Fruit fly (Drosophila melanogaster): ENCODE data around the gene smid.

The smid gene

DNA sequence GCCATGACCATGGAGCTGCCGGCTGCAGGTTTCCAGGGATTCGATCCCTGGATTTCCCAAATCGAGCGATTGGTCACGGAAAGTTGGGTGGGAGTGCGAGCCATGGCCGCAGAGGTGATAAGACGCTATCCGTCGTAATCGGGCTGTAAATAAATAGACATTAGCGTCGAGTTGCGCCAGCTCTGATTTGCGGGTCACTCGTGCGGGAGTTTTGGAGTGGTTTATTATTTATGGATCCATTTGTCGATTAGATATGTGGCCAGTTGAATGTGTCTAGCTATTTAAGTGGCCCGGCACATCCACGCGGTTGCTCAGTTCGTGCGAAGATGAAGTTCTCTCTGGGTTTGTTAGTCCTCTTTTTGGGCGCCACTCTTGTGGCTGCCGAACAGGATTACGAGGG, 16.6 kb downstream of the smid start, which contains the start of gene CG8562:
CG8562 (plus strand) TSS at position 307 of the 400 bp plus-strand sequence.
- no peak for TF ChIP-seq CG9948 (tag; optimal IDR thresholded peaks at IDR 0.05)
- TF ChIP-seq Pif1A (GFP tag; optimal IDR thresholded peaks at IDR 0.05) = no peak

DNA sequence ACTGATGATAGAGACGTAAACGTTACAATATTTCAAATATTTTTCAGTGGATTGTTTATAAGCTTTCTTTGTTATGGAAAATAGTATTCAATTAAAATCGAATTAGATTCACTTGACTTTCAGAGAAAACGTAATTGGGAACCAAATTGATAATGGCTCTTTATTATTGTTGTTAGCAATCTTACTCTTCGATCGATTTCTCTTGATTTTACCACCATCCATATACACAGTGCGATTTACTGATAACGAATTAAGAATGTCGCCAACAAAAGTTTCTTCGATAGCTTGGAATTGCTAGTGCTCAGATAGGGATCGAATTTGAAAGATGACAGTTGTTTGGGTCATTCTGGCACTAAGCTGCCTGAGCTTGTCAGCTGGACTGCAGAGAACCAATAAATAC, 18.4 kb downstream of the smid start, which contains the start of gene CG18417:
CG18417 (plus strand) TSS at position 301 of the 400 bp plus-strand sequence.
- TF ChIP-seq CG32121 (GFP tag; IDR thresholded peaks at IDR 0.05) = no peak
- no peak for TF ChIP-seq CG17806 (tag; optimal IDR thresholded peaks at IDR 0.05)
- no peak for TF ChIP-seq fd96Ca (GFP tag; IDR thresholded peaks at IDR 0.05)
- TF ChIP-seq CG8301 (tag; optimal IDR thresholded peaks at IDR 0.05) = no peak
- TF ChIP-seq Pif1A (GFP tag; optimal IDR thresholded peaks at IDR 0.05) = no peak

DNA sequence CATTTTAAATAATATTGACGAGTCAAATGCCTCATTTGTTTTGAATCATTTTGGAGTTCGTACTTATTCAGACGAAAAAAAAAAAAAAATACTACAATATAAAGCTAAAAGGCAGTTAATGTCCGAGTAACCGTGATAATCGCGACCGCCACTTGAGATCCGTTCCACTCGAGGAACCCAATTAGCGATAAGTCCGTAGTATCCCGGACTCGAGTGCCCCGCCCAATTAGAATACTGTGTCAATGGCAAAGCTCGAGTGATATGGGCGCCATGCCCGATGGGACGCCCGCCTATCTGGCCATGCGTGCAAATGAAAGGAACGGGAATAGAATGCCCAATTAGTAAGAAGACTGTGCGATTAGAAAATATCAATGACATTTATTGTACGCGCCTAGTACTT, 20.6 kb downstream of the smid start:
- TF ChIP-seq gl (tag; optimal IDR thresholded peaks at IDR 0.05) (no peak), CG32121 (GFP tag; IDR thresholded peaks at IDR 0.05) (no peak), CG17806 (tag; optimal IDR thresholded peaks at IDR 0.05) (no peak), Pif1A (GFP tag; optimal IDR thresholded peaks at IDR 0.05) (no peak), Ets98B (GFP tag; IDR thresholded peaks at IDR 0.05) (no peak), Pif1B (GFP tag; optimal IDR thresholded peaks at IDR 0.05) (no peak), fd96Ca (GFP tag; IDR thresholded peaks at IDR 0.05) (no peak), CG12605 (GFP tag; IDR thresholded peaks at IDR 0.05) (no peak), CG34367 (tag; optimal IDR thresholded peaks at IDR 0.05) (no peak), CG14655 (GFP tag; optimal IDR thresholded peaks at IDR 0.05) (no peak), D1 (tag; optimal IDR thresholded peaks at IDR 0.05) (no peak), rn (GFP tag; IDR thresholded peaks at IDR 0.05) (no peak), CG9948 (tag; optimal IDR thresholded peaks at IDR 0.05) (no peak)

dm6 chr3L:7404081-7404480, 22.7 kb downstream of the smid start, which contains the start of gene CG8560:
Gene CG8560, minus strand, starts transcription at chr3L:7404181.
- TF ChIP-seq Pif1B (GFP tag; optimal IDR thresholded peaks at IDR 0.05) (no peak), CG15710 (tag; optimal IDR thresholded peaks at IDR 0.05) (no peak), Ets98B (GFP tag; IDR thresholded peaks at IDR 0.05) (no peak), EcR (GFP tag; optimal IDR thresholded peaks at IDR 0.05) (no peak), CG34367 (tag; optimal IDR thresholded peaks at IDR 0.05) (no peak), CG32121 (GFP tag; IDR thresholded peaks at IDR 0.05) (no peak), Snoo (tag; optimal IDR thresholded peaks at IDR 0.05) (no peak), CG12605 (GFP tag; IDR thresholded peaks at IDR 0.05) (no peak), CG9948 (tag; optimal IDR thresholded peaks at IDR 0.05) (no peak), CG10348 (GFP tag; IDR thresholded peaks at IDR 0.05) (no peak), CG17806 (tag; optimal IDR thresholded peaks at IDR 0.05) (no peak), CG13204 (GFP tag; optimal IDR thresholded peaks at IDR 0.05) (no peak), CG8159 (tag; optimal IDR thresholded peaks at IDR 0.05) (no peak), D1 (tag; optimal IDR thresholded peaks at IDR 0.05) (no peak)

dm6 chr3L:7422578-7422977, 41.2 kb downstream of the smid start:
- TF ChIP-seq CG17806 (tag; optimal IDR thresholded peaks at IDR 0.05) (no peak), fd96Ca (GFP tag; IDR thresholded peaks at IDR 0.05) (no peak), CG32121 (GFP tag; IDR thresholded peaks at IDR 0.05) (no peak), CG15710 (tag; optimal IDR thresholded peaks at IDR 0.05) (no peak), CG10348 (GFP tag; IDR thresholded peaks at IDR 0.05) (no peak), Pif1B (GFP tag; optimal IDR thresholded peaks at IDR 0.05) (no peak), EcR (GFP tag; optimal IDR thresholded peaks at IDR 0.05) (no peak), rn (GFP tag; IDR thresholded peaks at IDR 0.05) (no peak), CG34367 (tag; optimal IDR thresholded peaks at IDR 0.05) (no peak), CG12605 (GFP tag; IDR thresholded peaks at IDR 0.05) (no peak)

- TF ChIP-seq CG34367 (tag; optimal IDR thresholded peaks at IDR 0.05) (no peak), Snoo (tag; optimal IDR thresholded peaks at IDR 0.05) (no peak), fd96Ca (GFP tag; IDR thresholded peaks at IDR 0.05) (no peak), Ets98B (GFP tag; IDR thresholded peaks at IDR 0.05) (0 out of 2 replicates have a peak, but pooled peaks have one; percentile 37), rn (GFP tag; IDR thresholded peaks at IDR 0.05) (no peak), gl (tag; optimal IDR thresholded peaks at IDR 0.05) (no peak), CG4496 (GFP tag; IDR thresholded peaks at IDR 0.05) (peak; percentile 64; the same call in 1 of the 3 replicates), CG17806 (tag; optimal IDR thresholded peaks at IDR 0.05) (no peak), CG8301 (tag; optimal IDR thresholded peaks at IDR 0.05) (no peak)
Observed at dm6 chr3L:7423517-7423916, 42.1 kb downstream of the smid start, which contains the start of gene CG42458. Gene CG42458, plus strand, starts transcription at chr3L:7423827.

dm6 chr3L:7432265-7432664, 50.9 kb downstream of the smid start:
- TF ChIP-seq CG13204 (GFP tag; optimal IDR thresholded peaks at IDR 0.05) = no peak

- TF ChIP-seq D1 (tag; optimal IDR thresholded peaks at IDR 0.05) (no peak), CG14655 (GFP tag; optimal IDR thresholded peaks at IDR 0.05) (no peak), CG34367 (tag; optimal IDR thresholded peaks at IDR 0.05) (no peak), CG8301 (tag; optimal IDR thresholded peaks at IDR 0.05) (no peak), CG12605 (GFP tag; IDR thresholded peaks at IDR 0.05) (no peak), CG13204 (GFP tag; optimal IDR thresholded peaks at IDR 0.05) (no peak), Snoo (tag; optimal IDR thresholded peaks at IDR 0.05) (no peak), CG32121 (GFP tag; IDR thresholded peaks at IDR 0.05) (no peak), CG9948 (tag; optimal IDR thresholded peaks at IDR 0.05) (no peak), CG15710 (tag; optimal IDR thresholded peaks at IDR 0.05) (no peak), CG17806 (tag; optimal IDR thresholded peaks at IDR 0.05) (no peak), CG8159 (tag; optimal IDR thresholded peaks at IDR 0.05) (no peak), rn (GFP tag; IDR thresholded peaks at IDR 0.05) (no peak), Ets98B (GFP tag; IDR thresholded peaks at IDR 0.05) (no peak), Pif1A (GFP tag; optimal IDR thresholded peaks at IDR 0.05) (no peak), CG10348 (GFP tag; IDR thresholded peaks at IDR 0.05) (no peak), Pif1B (GFP tag; optimal IDR thresholded peaks at IDR 0.05) (no peak)
Observed at dm6 chr3L:7432811-7433324, 51.5 kb downstream of the smid start.
